Worm (Caenorhabditis elegans) whole organism, L2 larva: ENCODE results near the gene F12A10.1.

ENCODE experiments used
- blmp-1 ChIP-seq: sonication (generic microtip); optimal IDR thresholded peaks from 2 replicates; lab custom pipeline; 2017; ENCODE audit warnings: missing genetic modification characterization, mild to moderate bottlenecking, missing compliant biosample characterization, antibody characterized with exemption, moderate library complexity; ENCODE audit not compliant: insufficient read depth
- ceh-82 ChIP-seq: fragments of 150-350 bp; optimal IDR thresholded peaks from 2 replicates; lab custom pipeline; 2014; ENCODE audit warnings: missing biosample characterization, missing genetic modification characterization
- nhr-10 ChIP-seq: sonication (generic microtip); optimal IDR thresholded peaks from 2 replicates; lab custom pipeline; 2017; ENCODE audit warnings: missing biosample characterization, missing genetic modification characterization
- nhr-23 ChIP-seq: fragments of 150-350 bp; optimal IDR thresholded peaks from 2 replicates; lab custom pipeline; 2014; ENCODE audit warnings: missing biosample characterization, missing genetic modification reagents, missing genetic modification characterization
- snpc-4 ChIP-seq: fragments of 150-350 bp; optimal IDR thresholded peaks from 2 replicates; lab custom pipeline; 2014; ENCODE audit warnings: missing biosample characterization, missing genetic modification characterization
- unc-55 ChIP-seq: fragments of 150-350 bp; sonication (generic microtip); optimal IDR thresholded peaks from 3 replicates; lab custom pipeline; 2014; ENCODE audit warnings: missing biosample characterization, missing genetic modification reagents, missing genetic modification characterization
- zag-1 ChIP-seq: fragments of 150-350 bp; optimal IDR thresholded peaks from 2 replicates; lab custom pipeline; 2014; ENCODE audit warnings: missing biosample characterization, missing genetic modification characterization
- ztf-11 ChIP-seq: sonication (generic microtip); optimal IDR thresholded peaks from 2 replicates; lab custom pipeline; 2017; ENCODE audit warnings: missing biosample characterization, missing genetic modification characterization

DNA sequence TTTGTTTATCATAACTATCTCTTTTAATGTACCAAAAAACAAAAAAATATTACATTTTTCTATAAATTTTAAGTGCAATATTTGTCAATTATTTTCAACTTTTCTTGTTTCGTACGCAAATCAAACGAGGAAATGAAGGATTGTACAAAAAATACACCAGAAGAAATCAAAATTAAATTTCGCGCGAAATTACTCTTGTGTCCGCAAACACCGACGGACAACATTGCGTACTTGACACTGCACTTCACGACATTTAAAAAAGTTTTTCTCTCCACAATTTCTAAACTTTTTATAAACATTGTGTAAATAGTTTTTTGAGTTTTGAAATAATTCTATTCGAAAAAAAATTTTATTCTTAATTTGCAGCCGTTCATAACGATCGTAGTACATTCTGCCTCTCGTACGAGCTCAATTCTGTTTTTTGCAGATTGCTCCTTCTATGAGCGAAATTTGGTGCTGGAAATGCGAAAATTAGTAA is 22.4 kb upstream of the F12A10.1 start, which contains the start of gene mrps-16:
- TF ChIP-seq nhr-23 (tag; lab: Kevin White, UChicago) (no peak), blmp-1 (tag; lab: Kevin White, UChicago) (no peak), nhr-10 (tag; lab: Kevin White, UChicago) (no peak), ceh-82 (no peak), zag-1 (no peak), unc-55 (peak; percentile 72), ztf-11 (tag; lab: Kevin White, UChicago) (no peak), snpc-4 (tag; lab: Kevin White, UChicago) (peak; percentile 65)
